Fruit fly (Drosophila melanogaster) whole organism, embryonic: ENCODE data around the gene p115.

Source experiments
- ATbp ChIP-seq: fragments of 200-800 bp; sonication (Bioruptor generic); optimal IDR thresholded peaks from 2 replicates; lab custom pipeline; 2017; ENCODE audit warnings: missing biosample characterization, mild to moderate bottlenecking, missing genetic modification characterization, missing genetic modification reagents
- Ada2b ChIP-seq: fragments of 200-800 bp; sonication (Bioruptor generic); IDR thresholded peaks from 2 replicates; pipeline ENCODE4 v1.3.6; 2022; ENCODE audit warnings: missing biosample characterization, missing genetic modification characterization
- BEAF-32 ChIP-seq: fragments of 200-800 bp; sonication (Bioruptor generic); optimal IDR thresholded peaks from 3 replicates; lab custom pipeline; 2017; ENCODE audit warnings: missing biosample characterization, missing genetic modification characterization, mild to moderate bottlenecking, moderate library complexity, missing genetic modification reagents
- CG10431 ChIP-seq: fragments of 200-800 bp; sonication (Bioruptor generic); optimal IDR thresholded peaks from 3 replicates; lab custom pipeline; 2018; ENCODE audit warnings: missing biosample characterization, mild to moderate bottlenecking, missing genetic modification characterization
- CG10543 ChIP-seq: fragments of 200-800 bp; sonication (Bioruptor generic); optimal IDR thresholded peaks from 3 replicates; lab custom pipeline; 2017; ENCODE audit warnings: missing biosample characterization, mild to moderate bottlenecking, missing genetic modification characterization, moderate library complexity
- CG12769 ChIP-seq: fragments of 200-800 bp; sonication (Bioruptor generic); optimal IDR thresholded peaks from 2 replicates; lab custom pipeline; 2019; ENCODE audit warnings: missing biosample characterization, mild to moderate bottlenecking, missing genetic modification characterization, moderate library complexity
- CG13123 ChIP-seq: fragments of 200-800 bp; sonication (Bioruptor generic); optimal IDR thresholded peaks from 2 replicates; lab custom pipeline; 2016; ENCODE audit warnings: missing biosample characterization, missing genetic modification characterization
- CG13296 ChIP-seq: fragments of 200-800 bp; sonication (Bioruptor generic); optimal IDR thresholded peaks from 3 replicates; lab custom pipeline; 2018; ENCODE audit warnings: missing biosample characterization, mild to moderate bottlenecking, missing genetic modification characterization
- CG2129 ChIP-seq: fragments of 200-800 bp; sonication (Bioruptor generic); IDR thresholded peaks from 2 replicates; pipeline ENCODE4 v1.3.6; 2022; ENCODE audit warnings: missing biosample characterization, missing genetic modification characterization; ENCODE audit not compliant: partially characterized antibody
- CG31365 ChIP-seq: fragments of 200-800 bp; sonication (Bioruptor generic); optimal IDR thresholded peaks from 2 replicates; lab custom pipeline; 2018; ENCODE audit warnings: missing biosample characterization, mild to moderate bottlenecking, missing genetic modification characterization
- CG3838 ChIP-seq: fragments of 200-800 bp; sonication (Bioruptor generic); optimal IDR thresholded peaks from 3 replicates; lab custom pipeline; 2016; ENCODE audit warnings: missing biosample characterization, missing genetic modification characterization
- CG5180 ChIP-seq: fragments of 200-800 bp; sonication (Bioruptor generic); optimal IDR thresholded peaks from 3 replicates; lab custom pipeline; 2017; ENCODE audit warnings: missing biosample characterization, missing genetic modification characterization, mild to moderate bottlenecking, moderate library complexity, missing genetic modification reagents
- CG6813 ChIP-seq: fragments of 200-800 bp; sonication (Bioruptor generic); optimal IDR thresholded peaks from 2 replicates; lab custom pipeline; 2017; ENCODE audit warnings: missing biosample characterization, missing genetic modification characterization, mild to moderate bottlenecking, moderate library complexity, missing genetic modification reagents
- CG7556 ChIP-seq: fragments of 200-800 bp; sonication (Bioruptor generic); optimal IDR thresholded peaks from 2 replicates; lab custom pipeline; 2017; ENCODE audit warnings: missing biosample characterization, mild to moderate bottlenecking, missing genetic modification characterization
- CG7839 ChIP-seq: fragments of 200-800 bp; sonication (Bioruptor generic); optimal IDR thresholded peaks from 3 replicates; lab custom pipeline; 2018; ENCODE audit warnings: missing biosample characterization, mild to moderate bottlenecking, missing genetic modification characterization, moderate library complexity
- CG7987 ChIP-seq: fragments of 200-800 bp; sonication (Bioruptor generic); optimal IDR thresholded peaks from 2 replicates; lab custom pipeline; 2018; ENCODE audit warnings: missing biosample characterization, mild to moderate bottlenecking, missing genetic modification characterization, moderate library complexity
- CG9727 ChIP-seq: fragments of 200-800 bp; sonication (Bioruptor generic); optimal IDR thresholded peaks from 3 replicates; lab custom pipeline; 2017; ENCODE audit warnings: missing biosample characterization, mild to moderate bottlenecking, missing genetic modification characterization
- CG9932 ChIP-seq: fragments of 200-800 bp; sonication (Bioruptor generic); IDR thresholded peaks from 2 replicates; pipeline ENCODE4 v1.3.6; 2022; ENCODE audit warnings: missing biosample characterization, missing genetic modification characterization
- Doc2 ChIP-seq: fragments of 200-800 bp; sonication (Bioruptor generic); IDR thresholded peaks from 2 replicates; pipeline ENCODE4 v1.3.6; 2022; ENCODE audit warnings: missing biosample characterization, missing genetic modification characterization
- E2f1 ChIP-seq: fragments of 200-800 bp; sonication (Bioruptor generic); IDR thresholded peaks from 2 replicates; pipeline ENCODE4 v1.3.6; 2022; ENCODE audit warnings: missing biosample characterization, missing genetic modification characterization
- HLH4C ChIP-seq: fragments of 200-800 bp; sonication (Bioruptor generic); IDR thresholded peaks from 3 replicates; pipeline ENCODE4 v1.3.6; 2022; ENCODE audit warnings: missing biosample characterization, missing genetic modification characterization; ENCODE audit not compliant: partially characterized antibody
- Hr39 ChIP-seq: fragments of >200 bp; optimal IDR thresholded peaks from 2 replicates; lab custom pipeline; 2017
- Jarid2 ChIP-seq: fragments of 200-800 bp; sonication (Bioruptor generic); optimal IDR thresholded peaks from 3 replicates; lab custom pipeline; 2017; ENCODE audit warnings: mild to moderate bottlenecking, missing biosample characterization, missing genetic modification reagents, missing genetic modification characterization
- Lpt ChIP-seq: fragments of >200 bp; optimal IDR thresholded peaks from 2 replicates; lab custom pipeline; 2018; ENCODE audit warnings: missing biosample characterization, missing genetic modification characterization
- TFAM ChIP-seq: fragments of 200-800 bp; sonication (Bioruptor generic); optimal IDR thresholded peaks from 2 replicates; lab custom pipeline; 2017; ENCODE audit warnings: missing biosample characterization, missing genetic modification characterization, inconsistent platforms
- cato ChIP-seq: fragments of 200-800 bp; sonication (Bioruptor generic); optimal IDR thresholded peaks from 2 replicates; lab custom pipeline; 2016; ENCODE audit warnings: missing biosample characterization, missing genetic modification characterization, borderline replicate concordance
- caup ChIP-seq: fragments of 200-800 bp; sonication (Bioruptor generic); optimal IDR thresholded peaks from 3 replicates; lab custom pipeline; 2017; ENCODE audit warnings: missing biosample characterization, mild to moderate bottlenecking, missing genetic modification characterization, moderate library complexity; ENCODE audit not compliant: severe bottlenecking
- cg ChIP-seq: fragments of 200-800 bp; sonication (Bioruptor generic); optimal IDR thresholded peaks from 3 replicates; lab custom pipeline; 2019; ENCODE audit warnings: missing biosample characterization, mild to moderate bottlenecking, missing genetic modification characterization, moderate library complexity
- chn ChIP-seq: fragments of 200-800 bp; sonication (Bioruptor generic); optimal IDR thresholded peaks from 2 replicates; lab custom pipeline; 2016; ENCODE audit warnings: missing biosample characterization, missing genetic modification characterization
- croc ChIP-seq: fragments of 200-800 bp; sonication (Bioruptor generic); conservative IDR thresholded peaks from 3 replicates; pipeline ENCODE4 v1.3.6; 2022; ENCODE audit warnings: missing biosample characterization, missing genetic modification characterization
- dmrt99B ChIP-seq: fragments of 200-800 bp; sonication (Bioruptor generic); optimal IDR thresholded peaks from 2 replicates; lab custom pipeline; 2018; ENCODE audit warnings: missing biosample characterization, mild to moderate bottlenecking, missing genetic modification characterization, moderate library complexity
- eyg ChIP-seq: fragments of 200-800 bp; sonication (Bioruptor generic); optimal IDR thresholded peaks from 3 replicates; lab custom pipeline; 2016; ENCODE audit warnings: missing biosample characterization, missing genetic modification characterization
- fd96Cb ChIP-seq: fragments of 200-800 bp; sonication (Bioruptor generic); optimal IDR thresholded peaks from 2 replicates; lab custom pipeline; 2018; ENCODE audit warnings: missing biosample characterization, mild to moderate bottlenecking, missing genetic modification characterization, moderate library complexity
- gce ChIP-seq: fragments of 200-800 bp; sonication (Bioruptor generic); IDR thresholded peaks from 3 replicates; pipeline ENCODE4 v1.3.6; 2022; ENCODE audit warnings: missing biosample characterization, missing genetic modification characterization
- ham ChIP-seq: fragments of 200-800 bp; sonication (Bioruptor generic); IDR thresholded peaks from 2 replicates; pipeline ENCODE4 v1.3.6; 2022; ENCODE audit warnings: missing biosample characterization, missing genetic modification characterization
- kni ChIP-seq: fragments of 200-800 bp; sonication (Bioruptor generic); optimal IDR thresholded peaks from 3 replicates; lab custom pipeline; 2017; ENCODE audit warnings: mild to moderate bottlenecking, missing biosample characterization, missing genetic modification reagents, missing genetic modification characterization
- lola ChIP-seq, 3 experiments: fragments of >200 bp in 2 of 3; fragments of 200-800 bp in 1 of 3; sonication (Bioruptor generic) in 1 of 3; optimal IDR thresholded peaks; 2 replicates each; lab custom pipeline; 2017 to 2019; ENCODE audit warnings: missing biosample characterization in 3 of 3, missing genetic modification characterization in 3 of 3, mild to moderate bottlenecking in 1 of 3, moderate library complexity in 1 of 3
- nau ChIP-seq: fragments of 200-800 bp; sonication (Bioruptor generic); optimal IDR thresholded peaks from 3 replicates; lab custom pipeline; 2017; ENCODE audit warnings: missing biosample characterization, mild to moderate bottlenecking, missing genetic modification characterization, missing genetic modification reagents
- nmo ChIP-seq: fragments of 200-800 bp; sonication (Bioruptor generic); optimal IDR thresholded peaks from 2 replicates; lab custom pipeline; 2018; ENCODE audit warnings: missing biosample characterization, mild to moderate bottlenecking, missing genetic modification characterization, moderate library complexity
- odd ChIP-seq: fragments of 200-800 bp; sonication (Bioruptor generic); optimal IDR thresholded peaks from 2 replicates; lab custom pipeline; 2017; ENCODE audit warnings: missing biosample characterization, mild to moderate bottlenecking, missing genetic modification characterization
- prd ChIP-seq, 3 experiments: fragments of >200 bp in 2 of 3; fragments of 200-800 bp in 1 of 3; sonication (Bioruptor generic) in 1 of 3; optimal IDR thresholded peaks in 2 of 3; IDR thresholded peaks in 1 of 3; 2 replicates in 2 of 3; 3 replicates in 1 of 3; pipeline versions ENCODE4 v1.3.6 to Lab custom; 2017 to 2022; ENCODE audit warnings: missing biosample characterization in 1 of 3, missing genetic modification characterization in 1 of 3
- pzg ChIP-seq: fragments of 200-800 bp; sonication (Bioruptor generic); optimal IDR thresholded peaks from 3 replicates; lab custom pipeline; 2018; ENCODE audit warnings: missing biosample characterization, mild to moderate bottlenecking, missing genetic modification characterization, moderate library complexity
- ranshi ChIP-seq: fragments of 200-800 bp; sonication (Bioruptor generic); IDR thresholded peaks from 2 replicates; pipeline ENCODE4 v1.3.6; 2022; ENCODE audit warnings: missing biosample characterization, missing genetic modification characterization
- seq ChIP-seq: fragments of 200-800 bp; sonication (Bioruptor generic); IDR thresholded peaks from 2 replicates; pipeline ENCODE4 v1.3.6; 2022; ENCODE audit warnings: missing biosample characterization, missing genetic modification characterization
- slp2 ChIP-seq: fragments of 200-800 bp; sonication (Bioruptor generic); optimal IDR thresholded peaks from 2 replicates; lab custom pipeline; 2016; ENCODE audit warnings: missing biosample characterization, missing genetic modification characterization
- toy ChIP-seq: fragments of 200-800 bp; sonication (Bioruptor generic); IDR thresholded peaks from 2 replicates; pipeline ENCODE4 v1.3.6; 2022; ENCODE audit warnings: missing biosample characterization, missing genetic modification characterization
- yki ChIP-seq: fragments of >200 bp; optimal IDR thresholded peaks from 3 replicates; lab custom pipeline; 2018

The p115 gene

DNA sequence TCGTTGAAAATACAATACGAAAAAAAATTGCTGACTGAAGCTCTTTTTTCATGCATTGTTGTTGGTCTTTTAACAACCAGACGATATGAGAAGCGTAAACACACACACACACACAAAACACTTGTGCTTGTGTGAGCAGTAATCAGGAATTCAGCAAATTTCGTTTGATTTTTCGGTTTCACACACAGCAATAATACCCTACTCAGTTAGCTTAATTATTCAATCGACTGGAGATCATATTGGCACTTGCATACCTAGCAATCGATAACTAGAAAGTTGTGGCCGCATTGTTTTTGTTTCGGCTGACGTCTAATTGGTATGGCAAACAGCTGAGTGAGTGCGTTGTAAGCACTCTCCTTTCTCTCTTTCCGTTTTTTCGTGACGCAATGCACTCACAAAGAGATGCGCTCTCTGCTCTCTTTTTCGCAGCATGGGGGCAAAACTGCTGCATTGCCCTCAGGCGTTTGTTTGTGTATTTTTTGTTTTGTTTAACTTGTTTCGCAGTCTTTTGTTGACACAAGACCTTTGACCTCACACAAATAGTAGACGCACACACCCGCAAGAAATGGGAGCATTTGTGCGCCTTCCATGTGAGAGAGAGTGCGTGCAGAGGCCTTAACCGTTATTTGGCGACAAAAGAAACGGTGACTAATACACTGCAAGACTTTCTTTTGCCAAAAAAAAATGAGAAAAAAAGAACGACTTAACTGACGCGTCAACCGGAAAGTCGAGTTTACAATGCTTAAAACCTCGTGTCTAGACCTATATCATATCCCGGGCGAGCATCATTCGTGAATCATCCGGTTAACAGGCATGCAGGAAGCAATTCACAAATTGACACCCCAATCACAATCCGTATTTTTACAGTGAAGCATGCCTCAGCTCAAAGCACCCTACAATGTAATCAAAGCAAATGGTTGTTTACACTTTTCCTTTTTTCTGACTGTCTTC, 51.2 kb downstream of the p115 start (continued):
- TF ChIP-seq ATbp (GFP tag; lab: Kevin White, UChicago) (peak; percentile 37), TFAM (GFP tag; lab: Kevin White, UChicago) (no peak), prd (optimal IDR thresholded peaks at IDR 0.05; lab: Kevin White, UChicago) (no peak), prd (GFP tag; IDR thresholded peaks at IDR 0.05; lab: Robert Waterston, UW) (peak; percentile 34; the same call in 1 of the 3 replicates), croc (GFP tag; lab: Robert Waterston, UW) (no peak), nmo (GFP tag; lab: Kevin White, UChicago) (peak; percentile 24), Doc2 (no peak), caup (GFP tag; lab: Kevin White, UChicago) (no peak), CG13296 (peak; percentile 31), ranshi (GFP tag; lab: Robert Waterston, UW) (no peak), CG31365 (tag; lab: Kevin White, UChicago) (no peak), CG6813 (GFP tag; lab: Kevin White, UChicago) (no peak), dmrt99B (tag; lab: Kevin White, UChicago) (peak; percentile 27), yki (peak; percentile 7), CG13123 (GFP tag; lab: Kevin White, UChicago) (no peak), CG9932 (GFP tag; lab: Robert Waterston, UW) (peak; percentile 31; the same call in 1 of the 2 replicates), BEAF-32 (no peak), lola (GFP tag; optimal IDR thresholded peaks at IDR 0.05; lab: Kevin White, UChicago) (no peak), Hr39 (no peak), Jarid2 (GFP tag; lab: Kevin White, UChicago) (no peak), cato (GFP tag; lab: Kevin White, UChicago) (no peak), CG7556 (no peak), CG2129 (GFP tag; lab: Robert Waterston, UW) (no peak), Lpt (GFP tag; lab: Kevin White, UChicago) (no peak), nau (GFP tag; lab: Kevin White, UChicago) (no peak), cg (peak; percentile 92), CG7839 (peak; percentile 30), CG12769 (tag; lab: Kevin White, UChicago) (peak; percentile 54), E2f1 (0 out of 2 replicates have a peak, but pooled peaks have one; percentile 26), CG9727 (GFP tag; lab: Kevin White, UChicago) (peak; percentile 3), CG10431 (GFP tag; lab: Kevin White, UChicago) (no peak), seq (no peak), eyg (GFP tag; lab: Kevin White, UChicago) (no peak), CG10543 (GFP tag; lab: Kevin White, UChicago) (peak; percentile 56), gce (GFP tag; lab: Robert Waterston, UW) (no peak), pzg (GFP tag; lab: Kevin White, UChicago) (no peak), toy (GFP tag; lab: Robert Waterston, UW) (no peak), CG5180 (GFP tag; lab: Kevin White, UChicago) (no peak), fd96Cb (tag; lab: Kevin White, UChicago) (peak; percentile 42), kni (GFP tag; lab: Kevin White, UChicago) (peak; percentile 42), HLH4C (GFP tag; lab: Robert Waterston, UW) (no peak), ham (GFP tag; lab: Robert Waterston, UW) (no peak), slp2 (GFP tag; lab: Kevin White, UChicago) (no peak), chn (GFP tag; lab: Kevin White, UChicago) (peak; percentile 31), odd (GFP tag; lab: Kevin White, UChicago) (no peak), Ada2b (GFP tag; lab: Robert Waterston, UW) (no peak), CG3838 (GFP tag; lab: Kevin White, UChicago) (no peak), CG7987 (GFP tag; lab: Kevin White, UChicago) (no peak)
